Worm (Caenorhabditis elegans) whole organism, L3 larva: ENCODE data around the gene F15A4.2.

Experiments
- aly-2 ChIP-seq: fragments of 150-350 bp; optimal IDR thresholded peaks from 2 replicates; lab custom pipeline; 2014; ENCODE audit warnings: missing biosample characterization, missing genetic modification characterization
- ama-1 ChIP-seq: fragments of 150-350 bp; optimal IDR thresholded peaks from 2 replicates; lab custom pipeline; 2018
- nfya-1 ChIP-seq: sonication (generic microtip); optimal IDR thresholded peaks from 2 replicates; lab custom pipeline; 2017; ENCODE audit warnings: missing genetic modification characterization, mild to moderate bottlenecking, missing compliant biosample characterization, antibody characterized with exemption, moderate library complexity; ENCODE audit not compliant: insufficient read depth
- nhr-76 ChIP-seq: fragments of 150-350 bp; sonication (generic microtip); optimal IDR thresholded peaks from 5 replicates; lab custom pipeline; 2014; ENCODE audit warnings: missing biosample characterization, missing genetic modification characterization

ce11 chrII:12438441-12438840, 23.9 kb upstream of the F15A4.2 start, which contains the start of gene Y57A10C.9:
- TF ChIP-seq nhr-76 (no peak), aly-2 (tag; lab: Kevin White, UChicago) (no peak), nfya-1 (tag; lab: Kevin White, UChicago) (no peak), ama-1 (lab: Kevin White, UChicago) (no peak)
